Worm (Caenorhabditis elegans) whole organism, young adult: ENCODE results near the gene nhr-282.

Experiments
- F49E8.2 ChIP-seq: sonication (generic microtip); optimal IDR thresholded peaks from 3 replicates; lab custom pipeline; 2017; ENCODE audit warnings: missing genetic modification characterization, mild to moderate bottlenecking, missing compliant biosample characterization, antibody characterized with exemption, moderate library complexity; ENCODE audit not compliant: insufficient read depth
- ama-1 ChIP-seq, 3 experiments: fragments of 150-350 bp in 1 of 3; sonication (generic microtip) in 2 of 3; optimal IDR thresholded peaks; 2 replicates each; lab custom pipeline; 2014 to 2018; ENCODE audit warnings: missing biosample characterization in 2 of 3, missing genetic modification characterization in 2 of 3, missing genetic modification reagents in 2 of 3
- ceh-100 ChIP-seq: fragments of 200-800 bp; sonication (Bioruptor generic); IDR thresholded peaks from 2 replicates; pipeline ENCODE4 v1.3.6; 2022; ENCODE audit warnings: missing genetic modification reagents, missing genetic modification characterization, missing compliant biosample characterization
- hmg-20 ChIP-seq: fragments of 200-800 bp; sonication (Bioruptor generic); IDR thresholded peaks from 2 replicates; pipeline ENCODE4 v1.3.6; 2022; ENCODE audit warnings: missing genetic modification reagents, missing genetic modification characterization, missing compliant biosample characterization
- mcd-1 ChIP-seq: fragments of 200-800 bp; sonication (Bioruptor generic); IDR thresholded peaks from 2 replicates; pipeline ENCODE4 v1.3.6; 2022; ENCODE audit warnings: missing genetic modification reagents, missing genetic modification characterization, missing compliant biosample characterization
- nfya-1 ChIP-seq: sonication (generic microtip); optimal IDR thresholded peaks from 2 replicates; lab custom pipeline; 2017; ENCODE audit warnings: antibody characterized with exemption, missing compliant biosample characterization, missing genetic modification characterization, borderline replicate concordance; ENCODE audit not compliant: insufficient read depth
- nhr-90 ChIP-seq: sonication (generic microtip); optimal IDR thresholded peaks from 2 replicates; lab custom pipeline; 2016; ENCODE audit warnings: missing genotype, mild to moderate bottlenecking, missing genetic modification characterization, missing compliant biosample characterization
- snpc-1.1 ChIP-seq: sonication (generic microtip); optimal IDR thresholded peaks from 2 replicates; lab custom pipeline; 2017; ENCODE audit warnings: missing genetic modification characterization, mild to moderate bottlenecking, missing compliant biosample characterization, antibody characterized with exemption, moderate library complexity, missing genotype, missing genetic modification reagents; ENCODE audit not compliant: insufficient read depth
- tbp1 ChIP-seq: fragments of 200-800 bp; sonication (Bioruptor generic); optimal IDR thresholded peaks from 2 replicates; lab custom pipeline; 2018; ENCODE audit warnings: mild to moderate bottlenecking, missing genetic modification characterization, missing compliant biosample characterization
- ztf-26 ChIP-seq: sonication (generic microtip); optimal IDR thresholded peaks from 2 replicates; lab custom pipeline; 2017; ENCODE audit warnings: missing genetic modification characterization, missing compliant biosample characterization

DNA sequence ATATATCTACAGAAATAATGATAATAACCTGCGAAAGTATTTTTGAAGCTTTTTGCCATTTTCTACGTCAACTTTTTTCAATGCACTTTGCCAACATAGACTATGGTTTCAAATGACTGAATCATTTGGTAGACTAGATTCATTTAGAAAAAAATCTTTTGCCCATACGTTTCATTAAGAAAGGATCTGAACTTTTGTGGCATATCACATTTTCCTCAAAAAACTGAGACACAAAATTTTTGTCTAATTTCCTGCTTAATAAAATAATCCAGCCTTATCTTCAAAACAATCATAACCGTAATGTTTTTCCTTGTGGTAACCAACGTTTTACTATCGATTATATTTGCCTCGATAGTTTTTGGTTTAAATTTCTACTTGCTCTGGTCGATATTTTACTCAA is 14.0 kb downstream of the nhr-282 start, which contains the start of gene srbc-51:
- TF ChIP-seq nhr-90 (tag; lab: Kevin White, UChicago) (no peak), ama-1 (optimal IDR thresholded peaks at IDR 0.05; lab: Kevin White, UChicago) (no peak), ama-1 (GFP tag; optimal IDR thresholded peaks at IDR 0.05; lab: Kevin White, UChicago) (no peak), hmg-20 (GFP tag; lab: Robert Waterston, UW) (no peak), F49E8.2 (no peak), mcd-1 (GFP tag; lab: Robert Waterston, UW) (no peak), snpc-1.1 (no peak), nfya-1 (tag; lab: Kevin White, UChicago) (no peak), tbp1 (GFP tag; lab: Kevin White, UChicago) (no peak), ceh-100 (GFP tag; lab: Robert Waterston, UW) (no peak), ztf-26 (tag; lab: Kevin White, UChicago) (no peak)
